Worm (Caenorhabditis elegans) whole organism, L3 larva: ENCODE measurements around the gene F10E9.11.

ENCODE experiments used
- ZK546.5 ChIP-seq: sonication (generic microtip); optimal IDR thresholded peaks from 2 replicates; lab custom pipeline; 2017; ENCODE audit warnings: missing biosample characterization, missing genetic modification characterization
- hmg-11 ChIP-seq: sonication (generic microtip); optimal IDR thresholded peaks from 2 replicates; lab custom pipeline; 2016; ENCODE audit warnings: missing genetic modification characterization, missing compliant biosample characterization
- tbx-2 ChIP-seq: sonication (generic microtip); optimal IDR thresholded peaks from 2 replicates; lab custom pipeline; 2016; ENCODE audit warnings: mild to moderate bottlenecking, missing genetic modification characterization, missing compliant biosample characterization

ce11 chrIII:8286003-8286402, 33.1 kb downstream of the F10E9.11 start:
- no peak for TF ChIP-seq tbx-2 (tag; lab: Kevin White, UChicago)
- no peak for TF ChIP-seq ZK546.5 (tag; lab: Kevin White, UChicago)
- no peak for TF ChIP-seq hmg-11 (tag; lab: Kevin White, UChicago)
